Fruit fly (Drosophila melanogaster) whole organism, embryonic: Measurements from ENCODE around the gene mthl9.
A peak's percentile ranks its signal among the peaks of the same experiment; 100 is the strongest.

Experiments
- Antp ChIP-seq: fragments of 200-800 bp; sonication (Bioruptor generic); optimal IDR thresholded peaks from 3 replicates; lab custom pipeline; 2016; ENCODE audit warnings: missing biosample characterization, missing genetic modification characterization
- Atf-2 ChIP-seq: fragments of 200-800 bp; sonication (Bioruptor generic); optimal IDR thresholded peaks from 2 replicates; lab custom pipeline; 2016; ENCODE audit warnings: missing biosample characterization, missing genetic modification characterization
- Bteb2 ChIP-seq: fragments of 200-800 bp; sonication (Bioruptor generic); optimal IDR thresholded peaks from 2 replicates; lab custom pipeline; 2016; ENCODE audit warnings: missing biosample characterization, missing genetic modification characterization
- CG11560 ChIP-seq: fragments of 200-800 bp; sonication (Bioruptor generic); IDR thresholded peaks from 3 replicates; pipeline ENCODE4 v1.3.6; 2022; ENCODE audit warnings: missing biosample characterization, missing genetic modification characterization
- CG11695 ChIP-seq: fragments of 200-800 bp; sonication (Bioruptor generic); IDR thresholded peaks from 3 replicates; pipeline ENCODE4 v1.3.6; 2022; ENCODE audit warnings: missing biosample characterization, missing genetic modification characterization
- CG11723 ChIP-seq: fragments of 200-800 bp; sonication (Bioruptor generic); optimal IDR thresholded peaks from 2 replicates; lab custom pipeline; 2017; ENCODE audit warnings: missing biosample characterization, mild to moderate bottlenecking, missing genetic modification characterization
- CG13424 ChIP-seq: fragments of 200-800 bp; sonication (Bioruptor generic); optimal IDR thresholded peaks from 2 replicates; lab custom pipeline; 2019; ENCODE audit warnings: missing biosample characterization, mild to moderate bottlenecking, missing genetic modification characterization, moderate library complexity
- CG15479 ChIP-seq: fragments of 200-800 bp; sonication (Bioruptor generic); optimal IDR thresholded peaks from 3 replicates; lab custom pipeline; 2019; ENCODE audit warnings: missing biosample characterization, mild to moderate bottlenecking, missing genetic modification characterization, moderate library complexity
- CG1603 ChIP-seq: fragments of 200-800 bp; sonication (Bioruptor generic); optimal IDR thresholded peaks from 2 replicates; lab custom pipeline; 2019; ENCODE audit warnings: missing biosample characterization, mild to moderate bottlenecking, missing genetic modification characterization, moderate library complexity
- CG1647 ChIP-seq: fragments of 200-800 bp; sonication (Bioruptor generic); optimal IDR thresholded peaks from 3 replicates; lab custom pipeline; 2016; ENCODE audit warnings: missing biosample characterization, missing genetic modification characterization
- CG16779 ChIP-seq: fragments of 200-800 bp; sonication (Bioruptor generic); IDR thresholded peaks from 2 replicates; pipeline ENCODE4 v1.3.6; 2022; ENCODE audit warnings: missing biosample characterization, missing genetic modification characterization
- CG17829 ChIP-seq: fragments of 200-800 bp; optimal IDR thresholded peaks from 2 replicates; lab custom pipeline; 2019; ENCODE audit warnings: missing biosample characterization, mild to moderate bottlenecking, missing genetic modification characterization, moderate library complexity
- CG18619 ChIP-seq: fragments of 200-800 bp; sonication (Bioruptor generic); optimal IDR thresholded peaks from 3 replicates; lab custom pipeline; 2017; ENCODE audit warnings: missing biosample characterization, mild to moderate bottlenecking, missing genetic modification characterization
- CG31441 ChIP-seq: fragments of 200-800 bp; sonication (Bioruptor generic); IDR thresholded peaks from 2 replicates; pipeline ENCODE4 v1.3.6; 2022; ENCODE audit warnings: missing biosample characterization, missing genetic modification characterization
- CG4328 ChIP-seq: fragments of 200-800 bp; sonication (Bioruptor generic); optimal IDR thresholded peaks from 3 replicates; lab custom pipeline; 2017; ENCODE audit warnings: missing biosample characterization, missing genetic modification reagents, missing genetic modification characterization
- CG6765 ChIP-seq: fragments of 200-800 bp; sonication (Bioruptor generic); optimal IDR thresholded peaks from 3 replicates; lab custom pipeline; 2017; ENCODE audit warnings: missing biosample characterization, mild to moderate bottlenecking, missing genetic modification characterization
- CG8089 ChIP-seq: fragments of 200-800 bp; sonication (Bioruptor generic); optimal IDR thresholded peaks from 3 replicates; lab custom pipeline; 2016; ENCODE audit warnings: missing biosample characterization, missing genetic modification characterization
- CG8924 ChIP-seq: fragments of 200-800 bp; optimal IDR thresholded peaks from 3 replicates; lab custom pipeline; 2019; ENCODE audit warnings: missing biosample characterization, mild to moderate bottlenecking, missing genetic modification characterization, moderate library complexity
- CoRest ChIP-seq: fragments of 200-800 bp; sonication (Bioruptor generic); optimal IDR thresholded peaks from 3 replicates; lab custom pipeline; 2018; ENCODE audit warnings: missing biosample characterization, mild to moderate bottlenecking, missing genetic modification characterization, moderate library complexity
- Deaf1 ChIP-seq: fragments of 200-800 bp; optimal IDR thresholded peaks from 3 replicates; lab custom pipeline; 2019; ENCODE audit warnings: missing biosample characterization, mild to moderate bottlenecking, missing genetic modification characterization, moderate library complexity
- ERR ChIP-seq: fragments of 200-800 bp; sonication (Bioruptor generic); optimal IDR thresholded peaks from 2 replicates; lab custom pipeline; 2016; ENCODE audit warnings: missing biosample characterization, missing genetic modification characterization
- Gsc ChIP-seq: fragments of 200-800 bp; sonication (Bioruptor generic); IDR thresholded peaks from 2 replicates; pipeline ENCODE4 v1.3.6; 2022; ENCODE audit warnings: missing biosample characterization, missing genetic modification characterization
- Hmr ChIP-seq: fragments of 200-800 bp; sonication (Bioruptor generic); optimal IDR thresholded peaks from 3 replicates; lab custom pipeline; 2017; ENCODE audit warnings: mild to moderate bottlenecking, missing biosample characterization, missing genetic modification reagents, missing genetic modification characterization
- Hr78 ChIP-seq, 2 experiments: fragments of 200-800 bp in 1 of 2; fragments of >200 bp in 1 of 2; sonication (Bioruptor generic) in 1 of 2; optimal IDR thresholded peaks; 2 replicates each; lab custom pipeline; 2017 to 2019; ENCODE audit warnings: missing biosample characterization in 2 of 2, missing genetic modification characterization in 2 of 2, mild to moderate bottlenecking in 1 of 2, moderate library complexity in 1 of 2
- Oli ChIP-seq: fragments of 200-800 bp; sonication (Bioruptor generic); optimal IDR thresholded peaks from 2 replicates; lab custom pipeline; 2018; ENCODE audit warnings: missing biosample characterization, mild to moderate bottlenecking, missing genetic modification characterization, moderate library complexity
- Optix ChIP-seq: fragments of 200-800 bp; sonication (Bioruptor generic); IDR thresholded peaks from 3 replicates; pipeline ENCODE4 v1.3.6; 2022; ENCODE audit warnings: missing biosample characterization, missing genetic modification characterization
- Rfx ChIP-seq: fragments of 200-800 bp; sonication (Bioruptor generic); IDR thresholded peaks from 2 replicates; pipeline ENCODE4 v1.3.6; 2022; ENCODE audit warnings: missing biosample characterization, missing genetic modification characterization
- Scr ChIP-seq: fragments of 200-800 bp; sonication (Bioruptor generic); IDR thresholded peaks from 2 replicates; pipeline ENCODE4 v1.3.6; 2022; ENCODE audit warnings: missing biosample characterization, missing genetic modification characterization; ENCODE audit not compliant: partially characterized antibody
- Xbp1 ChIP-seq: fragments of 200-800 bp; sonication (Bioruptor generic); optimal IDR thresholded peaks from 3 replicates; lab custom pipeline; 2016; ENCODE audit warnings: missing biosample characterization, mild to moderate bottlenecking, missing genetic modification characterization
- bab2 ChIP-seq: fragments of 200-800 bp; sonication (Bioruptor generic); optimal IDR thresholded peaks from 2 replicates; lab custom pipeline; 2016; ENCODE audit warnings: missing biosample characterization, missing genetic modification characterization
- bbx ChIP-seq: fragments of 200-800 bp; sonication (Bioruptor generic); IDR thresholded peaks from 2 replicates; pipeline ENCODE4 v1.3.6; 2022; ENCODE audit warnings: missing biosample characterization, missing genetic modification characterization; ENCODE audit not compliant: partially characterized antibody
- btn ChIP-seq: fragments of 200-800 bp; sonication (Bioruptor generic); optimal IDR thresholded peaks from 2 replicates; lab custom pipeline; 2016; ENCODE audit warnings: missing biosample characterization, missing genetic modification characterization
- chinmo ChIP-seq: fragments of 200-800 bp; sonication (Bioruptor generic); IDR thresholded peaks from 4 replicates; pipeline ENCODE4 v1.3.6; 2022; ENCODE audit warnings: missing biosample characterization, missing genetic modification characterization; ENCODE audit not compliant: partially characterized antibody
- cwo ChIP-seq: fragments of 200-800 bp; sonication (Bioruptor generic); optimal IDR thresholded peaks from 3 replicates; lab custom pipeline; 2017; ENCODE audit warnings: missing biosample characterization, missing genetic modification characterization, mild to moderate bottlenecking, moderate library complexity, missing genetic modification reagents
- dpn ChIP-seq, 2 experiments: fragments of 200-800 bp; sonication (Bioruptor generic); optimal IDR thresholded peaks; 3 replicates each; lab custom pipeline; 2016; ENCODE audit warnings: missing biosample characterization in 2 of 2, missing genetic modification characterization in 2 of 2
- ftz-f1 ChIP-seq: fragments of 200-800 bp; sonication (Bioruptor generic); optimal IDR thresholded peaks from 2 replicates; lab custom pipeline; 2016; ENCODE audit warnings: missing biosample characterization, missing genetic modification characterization
- kay ChIP-seq: fragments of 200-800 bp; sonication (Bioruptor generic); optimal IDR thresholded peaks from 2 replicates; lab custom pipeline; 2016; ENCODE audit warnings: missing biosample characterization, missing genetic modification characterization
- knrl ChIP-seq: fragments of 200-800 bp; sonication (Bioruptor generic); IDR thresholded peaks from 3 replicates; pipeline ENCODE4 v1.3.6; 2022; ENCODE audit warnings: missing biosample characterization, missing genetic modification characterization; ENCODE audit not compliant: partially characterized antibody
- mirr ChIP-seq: fragments of 200-800 bp; sonication (Bioruptor generic); optimal IDR thresholded peaks from 3 replicates; lab custom pipeline; 2018; ENCODE audit warnings: missing biosample characterization, mild to moderate bottlenecking, missing genetic modification characterization
- sens-2 ChIP-seq: fragments of 200-800 bp; sonication (Bioruptor generic); IDR thresholded peaks from 2 replicates; pipeline ENCODE4 v1.3.6; 2022; ENCODE audit warnings: missing biosample characterization, missing genetic modification characterization
- sr ChIP-seq: fragments of 200-800 bp; sonication (Bioruptor generic); IDR thresholded peaks from 3 replicates; pipeline ENCODE4 v1.3.6; 2022; ENCODE audit warnings: missing biosample characterization, missing genetic modification characterization
- tin ChIP-seq: fragments of 200-800 bp; sonication (Bioruptor generic); optimal IDR thresholded peaks from 3 replicates; lab custom pipeline; 2016; ENCODE audit warnings: missing biosample characterization, missing genetic modification characterization
- tx ChIP-seq: fragments of 200-800 bp; sonication (Bioruptor generic); optimal IDR thresholded peaks from 2 replicates; lab custom pipeline; 2016; ENCODE audit warnings: missing biosample characterization, missing genetic modification characterization

mthl9 gene

DNA sequence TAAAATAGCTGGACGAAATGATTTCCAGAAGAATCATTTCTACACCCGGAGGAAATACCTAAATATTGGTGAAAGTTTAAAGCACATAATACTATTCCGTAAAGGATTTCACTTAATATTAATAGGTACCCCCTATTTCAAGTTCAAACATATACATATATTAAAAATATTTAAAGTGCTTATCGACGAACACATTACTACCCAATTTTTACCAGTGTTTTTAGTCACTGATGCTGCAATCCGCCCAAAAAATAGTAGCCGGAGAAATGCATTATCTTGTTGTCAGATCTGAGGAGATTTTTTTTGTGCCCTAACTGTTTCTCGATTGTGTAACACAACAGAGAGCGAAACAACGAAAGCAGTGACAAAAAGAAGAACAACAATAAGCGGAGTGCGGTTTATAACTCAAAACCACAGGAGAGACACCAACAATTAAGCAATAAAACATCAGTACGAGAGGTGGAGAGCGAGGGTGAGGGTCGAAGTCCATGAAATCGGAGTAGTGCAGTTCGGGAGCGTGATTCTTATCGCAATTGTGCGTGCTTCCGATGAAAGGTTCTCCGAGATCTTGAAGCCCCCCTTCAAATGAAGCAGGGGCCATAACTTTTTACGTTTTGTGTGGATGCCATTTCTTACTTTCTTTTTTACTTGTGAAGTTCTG is 48.9 kb upstream of the mthl9 start (continued):
- TF ChIP-seq bbx (GFP tag; lab: Robert Waterston, UW) (no peak), CG31441 (GFP tag; lab: Robert Waterston, UW) (0 out of 2 replicates have a peak, but pooled peaks have one; percentile 44), Deaf1 (no peak), CG11695 (no peak), CG13424 (no peak), Gsc (no peak), tin (GFP tag; lab: Kevin White, UChicago) (no peak), Rfx (GFP tag; lab: Robert Waterston, UW) (no peak), CG17829 (tag; lab: Kevin White, UChicago) (peak; percentile 64), CG11723 (GFP tag; lab: Kevin White, UChicago) (no peak), CG1603 (tag; lab: Kevin White, UChicago) (peak; percentile 52), CG16779 (GFP tag; lab: Robert Waterston, UW) (no peak), CG1647 (no peak), CG11560 (tag; lab: Robert Waterston, UW) (no peak), sens-2 (GFP tag; lab: Robert Waterston, UW) (no peak), Optix (GFP tag; lab: Robert Waterston, UW) (no peak), Xbp1 (GFP tag; lab: Kevin White, UChicago) (no peak), tx (no peak), btn (GFP tag; lab: Kevin White, UChicago) (no peak), CoRest (peak; percentile 3), kay (GFP tag; lab: Kevin White, UChicago) (no peak), dpn (GFP tag; optimal IDR thresholded peaks at IDR 0.05; lab: Kevin White, UChicago) (no peak), CG8089 (GFP tag; lab: Kevin White, UChicago) (no peak), bab2 (GFP tag; lab: Kevin White, UChicago) (no peak), knrl (no peak), Atf-2 (GFP tag; lab: Kevin White, UChicago) (no peak), Oli (tag; lab: Kevin White, UChicago) (no peak), CG18619 (GFP tag; lab: Kevin White, UChicago) (no peak), CG4328 (GFP tag; lab: Kevin White, UChicago) (no peak), CG6765 (no peak), ftz-f1 (no peak), ERR (no peak), Antp (GFP tag; lab: Kevin White, UChicago) (no peak), Hr78 (GFP tag; optimal IDR thresholded peaks at IDR 0.05; lab: Kevin White, UChicago) (no peak), CG15479 (peak; percentile 68), cwo (GFP tag; lab: Kevin White, UChicago) (no peak), Bteb2 (GFP tag; lab: Kevin White, UChicago) (no peak), chinmo (no peak), sr (no peak), Hmr (no peak), CG8924 (tag; lab: Kevin White, UChicago) (peak; percentile 42), mirr (GFP tag; lab: Kevin White, UChicago) (no peak), Scr (GFP tag; lab: Robert Waterston, UW) (no peak)
